Worm (Caenorhabditis elegans): ENCODE data around the gene ugt-59.

Gene ugt-59

ce11 chrIV:10366018-10366417 is 5.6 kb downstream of the ugt-59 start, which contains the start of gene sir-2.1 (continued):
- TF ChIP-seq gei-8 (GFP tag; optimal IDR thresholded peaks at IDR 0.05) (no peak), lin-15B (tag; optimal IDR thresholded peaks at IDR 0.05) (no peak), F37D6.2 (tag; optimal IDR thresholded peaks at IDR 0.05) (no peak), nhr-25 (tag; optimal IDR thresholded peaks at IDR 0.05; ENCODE audit: borderline replicate concordance, insufficient read depth) (no peak), mxl-2 (GFP tag; conservative IDR thresholded peaks at IDR 0.05) (no peak), ctbp-1 (GFP tag; IDR thresholded peaks at IDR 0.05) (no peak), madf-9 (GFP tag; conservative IDR thresholded peaks at IDR 0.05) (no peak), Y5F2A.4 (GFP tag; optimal IDR thresholded peaks at IDR 0.05) (no peak), duxl-1 (tag; optimal IDR thresholded peaks at IDR 0.05; ENCODE audit: poor library complexity) (no peak), dve-1 (tag; optimal IDR thresholded peaks at IDR 0.05; ENCODE audit: insufficient read depth) (peak; percentile 58), lim-7 (GFP tag; IDR thresholded peaks at IDR 0.05) (no peak), zag-1 (tag; optimal IDR thresholded peaks at IDR 0.05) (no peak)

ce11 chrIV:10367740-10368246 is 7.4 kb downstream of the ugt-59 start, which contains the start of gene pges-2:
Gene pges-2, minus strand, starts transcription at chrIV:10367790.
- TF ChIP-seq mep-1 (tag; optimal IDR thresholded peaks at IDR 0.05) (peak; percentile 22), zag-1 (tag; optimal IDR thresholded peaks at IDR 0.05) (no peak), lsy-2 (tag; optimal IDR thresholded peaks at IDR 0.05) (peak in 1 of 2 experiments; percentile 58), mes-2 (tag; optimal IDR thresholded peaks at IDR 0.05; ENCODE audit: poor library complexity, severe bottlenecking) (peak; percentile 22), ceh-62 (tag; optimal IDR thresholded peaks at IDR 0.05) (no peak), dpl-1 (GFP tag; optimal IDR thresholded peaks at IDR 0.05) (peak; percentile 47), nhr-48 (tag; optimal IDR thresholded peaks at IDR 0.05) (no peak), madf-9 (GFP tag; conservative IDR thresholded peaks at IDR 0.05) (no peak), pqm-1 (tag; optimal IDR thresholded peaks at IDR 0.05) (no peak), dve-1 (tag; optimal IDR thresholded peaks at IDR 0.05; ENCODE audit: insufficient read depth) (peak; percentile 19)

DNA sequence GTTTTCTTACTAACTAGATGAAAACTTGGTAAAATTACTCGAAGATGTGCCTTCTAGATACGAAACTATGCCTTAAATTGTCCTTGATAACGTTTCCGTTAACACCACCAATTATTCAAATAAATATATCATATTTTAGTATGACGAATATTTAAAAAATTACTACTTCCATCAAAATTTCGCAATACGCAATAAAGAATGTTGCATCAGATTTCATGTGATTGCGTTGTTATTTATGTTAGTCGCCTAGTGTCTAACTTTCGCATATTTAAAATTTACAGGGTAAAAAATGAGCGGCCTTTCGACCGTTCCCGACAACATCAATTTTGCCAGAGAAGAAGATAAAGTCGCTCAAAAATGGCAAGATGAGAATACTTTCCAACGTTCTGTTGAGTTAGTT is 7.9 kb downstream of the ugt-59 start, which contains the start of gene iars-1:
TSS of gene iars-1 (plus strand) at position 276 of the 400 bp plus-strand sequence.
- TF ChIP-seq saeg-2 (GFP tag; IDR thresholded peaks at IDR 0.05) (no peak), spr-1 (tag; optimal IDR thresholded peaks at IDR 0.05) (no peak), ces-1 (GFP tag; optimal IDR thresholded peaks at IDR 0.05) (no peak), sdz-12 (GFP tag; optimal IDR thresholded peaks at IDR 0.05) (no peak)

DNA sequence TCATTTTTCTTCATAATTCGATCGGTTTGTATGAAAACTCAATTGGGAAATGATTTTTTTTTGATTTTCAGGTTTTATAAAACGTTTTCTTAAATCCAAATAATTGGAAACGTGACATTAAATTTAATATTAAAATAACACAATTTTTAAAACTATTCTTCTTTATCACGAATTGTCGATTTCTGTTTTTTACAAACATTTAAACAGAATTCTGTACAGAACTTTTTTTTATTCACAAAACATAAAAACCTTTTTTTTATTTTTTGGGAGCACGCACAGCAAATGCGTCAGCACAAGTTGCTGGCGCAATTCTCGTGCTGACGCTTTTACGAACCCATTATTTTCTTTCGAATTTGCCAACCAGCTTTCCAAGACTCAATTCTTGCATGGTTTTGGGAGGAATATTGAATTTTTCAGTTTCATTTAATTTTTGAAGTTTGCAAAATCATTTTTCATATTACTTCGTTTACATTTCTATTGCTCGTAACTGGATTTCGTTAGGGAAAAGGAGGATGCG is 13.4 kb downstream of the ugt-59 start, which contains the start of gene mpz-5:
TSS of gene mpz-5 (minus strand) at position 51 of the 517 bp plus-strand sequence.
- TF ChIP-seq Y105C5A.15 (GFP tag; IDR thresholded peaks at IDR 0.05) (no peak), ceh-62 (tag; optimal IDR thresholded peaks at IDR 0.05) (no peak), tag-97 (GFP tag; IDR thresholded peaks at IDR 0.05) (no peak), Y5F2A.4 (GFP tag; optimal IDR thresholded peaks at IDR 0.05) (no peak), nhr-6 (tag; optimal IDR thresholded peaks at IDR 0.05) (peak; percentile 17), dmd-6 (GFP tag; IDR thresholded peaks at IDR 0.05) (peak; percentile 59), R02D3.7 (tag; optimal IDR thresholded peaks at IDR 0.05) (no peak), pha-4 (GFP tag; IDR thresholded peaks at IDR 0.05) (no peak), pha-4 (tag; optimal IDR thresholded peaks at IDR 0.05) (peak; percentile 53), nhr-48 (tag; optimal IDR thresholded peaks at IDR 0.05) (peak; percentile 7), mxl-2 (GFP tag; conservative IDR thresholded peaks at IDR 0.05) (no peak), nhr-77 (tag; optimal IDR thresholded peaks at IDR 0.05) (peak; percentile 51), hlh-30 (tag; optimal IDR thresholded peaks at IDR 0.05; ENCODE audit: insufficient read depth) (peak; percentile 59), zfp-3 (GFP tag; conservative IDR thresholded peaks at IDR 0.05) (no peak), mdt-29 (GFP tag; IDR thresholded peaks at IDR 0.05) (no peak), D1046.2 (GFP tag; IDR thresholded peaks at IDR 0.05) (no peak), nhr-25 (tag; optimal IDR thresholded peaks at IDR 0.05; ENCODE audit: borderline replicate concordance, insufficient read depth) (peak; percentile 16), aly-2 (tag; optimal IDR thresholded peaks at IDR 0.05) (no peak), daf-16 (GFP tag; optimal IDR thresholded peaks at IDR 0.05) (peak in 1 of 2 experiments; percentile 19), daf-16 (tag; optimal IDR thresholded peaks at IDR 0.05) (peak; percentile 36), pqm-1 (tag; optimal IDR thresholded peaks at IDR 0.05) (no peak), nhr-42 (GFP tag; IDR thresholded peaks at IDR 0.05) (no peak), ctbp-1 (GFP tag; IDR thresholded peaks at IDR 0.05) (0 out of 2 replicates have a peak, but pooled peaks have one; percentile 9), nhr-111 (GFP tag; optimal IDR thresholded peaks at IDR 0.05) (no peak), mes-2 (tag; optimal IDR thresholded peaks at IDR 0.05; ENCODE audit: poor library complexity, severe bottlenecking) (peak; percentile 69), lin-15B (tag; optimal IDR thresholded peaks at IDR 0.05) (no peak), ceh-32 (tag; optimal IDR thresholded peaks at IDR 0.05; ENCODE audit: poor library complexity) (no peak), mdl-1 (tag; optimal IDR thresholded peaks at IDR 0.05) (peak in 1 of 2 experiments; percentile 22), lin-13 (GFP tag; optimal IDR thresholded peaks at IDR 0.05) (no peak)
